Worm (Caenorhabditis elegans): Measurements from ENCODE around the gene srx-125.
A peak's percentile ranks its signal among the peaks of the same experiment; 100 is the strongest.

ce11 chrV:13372821-13373220 is 5.7 kb downstream of the srx-125 start:
- no peak for TF ChIP-seq snpc-4 (tag; optimal IDR thresholded peaks at IDR 0.05)
- TF ChIP-seq egl-27 (tag; optimal IDR thresholded peaks at IDR 0.05), result no peak
- TF ChIP-seq nhr-11 (tag; optimal IDR thresholded peaks at IDR 0.05), result no peak
- TF ChIP-seq nhr-237 (tag; optimal IDR thresholded peaks at IDR 0.05), result no peak
- no peak for TF ChIP-seq zag-1 (tag; optimal IDR thresholded peaks at IDR 0.05)
- peak; percentile 77 for TF ChIP-seq fos-1 (tag; optimal IDR thresholded peaks at IDR 0.05)
- TF ChIP-seq ztf-11 (tag; optimal IDR thresholded peaks at IDR 0.05), result no peak
- TF ChIP-seq ama-1 (optimal IDR thresholded peaks at IDR 0.05), result no peak
- TF ChIP-seq nhr-6 (tag; optimal IDR thresholded peaks at IDR 0.05), result no peak
- no peak for TF ChIP-seq aly-2 (tag; optimal IDR thresholded peaks at IDR 0.05)
- TF ChIP-seq nhr-12 (tag; optimal IDR thresholded peaks at IDR 0.05), result no peak
- TF ChIP-seq crh-2 (tag; optimal IDR thresholded peaks at IDR 0.05), result no peak
- no peak for TF ChIP-seq nhr-77 (tag; optimal IDR thresholded peaks at IDR 0.05)
- TF ChIP-seq unc-62 (GFP tag; optimal IDR thresholded peaks at IDR 0.05), result no peak
